Worm (Caenorhabditis elegans): Measurements from ENCODE around the gene Y69H2.17.

ce11 chrV:18731579-18732041, 46.9 kb downstream of the Y69H2.17 start, which contains the start of the genes asp-18 and scl-19:
- TF ChIP-seq madf-2 (tag; optimal IDR thresholded peaks at IDR 0.05), result no peak
- no peak for TF ChIP-seq nhr-11 (tag; optimal IDR thresholded peaks at IDR 0.05)
- TF ChIP-seq odd-2 (tag; optimal IDR thresholded peaks at IDR 0.05), result no peak
- TF ChIP-seq tbx-2 (tag; optimal IDR thresholded peaks at IDR 0.05), result no peak

All from whole organism, late embryonic.